Fruit fly (Drosophila melanogaster) whole organism, embryonic: ENCODE data around the gene apn.
A peak's percentile ranks its signal among the peaks of the same experiment; 100 is the strongest.

Source experiments
- Atf3 ChIP-seq: fragments of 200-800 bp; sonication (Bioruptor generic); optimal IDR thresholded peaks from 3 replicates; lab custom pipeline; 2016; ENCODE audit warnings: missing biosample characterization, missing genetic modification characterization
- B-H1 ChIP-seq: fragments of 200-800 bp; sonication (Bioruptor generic); IDR thresholded peaks from 3 replicates; pipeline ENCODE4 v1.3.6; 2022; ENCODE audit warnings: missing biosample characterization, missing genetic modification characterization
- Blimp-1 ChIP-seq: fragments of 200-800 bp; sonication (Bioruptor generic); optimal IDR thresholded peaks from 3 replicates; lab custom pipeline; 2018; ENCODE audit warnings: missing biosample characterization, missing genetic modification characterization, mild to moderate bottlenecking, moderate library complexity, missing genetic modification reagents
- CG10366 ChIP-seq: fragments of 200-800 bp; sonication (Bioruptor generic); IDR thresholded peaks from 2 replicates; pipeline ENCODE4 v1.3.6; 2022; ENCODE audit warnings: missing biosample characterization, missing genetic modification characterization
- CG10654 ChIP-seq: fragments of 200-800 bp; sonication (Bioruptor generic); optimal IDR thresholded peaks from 2 replicates; lab custom pipeline; 2016; ENCODE audit warnings: missing biosample characterization, missing genetic modification characterization
- CG11456 ChIP-seq: fragments of 200-800 bp; sonication (Bioruptor generic); IDR thresholded peaks from 3 replicates; pipeline ENCODE4 v1.3.6; 2022; ENCODE audit warnings: missing biosample characterization, missing genetic modification characterization
- CG18011 ChIP-seq: fragments of 200-800 bp; sonication (Bioruptor generic); optimal IDR thresholded peaks from 2 replicates; lab custom pipeline; 2017; ENCODE audit warnings: missing biosample characterization, missing genetic modification characterization, mild to moderate bottlenecking, moderate library complexity, missing genotype
- CG2875 ChIP-seq: fragments of 200-800 bp; sonication (Bioruptor generic); optimal IDR thresholded peaks from 2 replicates; lab custom pipeline; 2017; ENCODE audit warnings: missing biosample characterization, mild to moderate bottlenecking, missing genetic modification characterization, missing genetic modification reagents
- CG30403 ChIP-seq: fragments of 200-800 bp; sonication (Bioruptor generic); optimal IDR thresholded peaks from 3 replicates; lab custom pipeline; 2016; ENCODE audit warnings: missing biosample characterization, missing genetic modification characterization
- CG31388 ChIP-seq: fragments of 200-800 bp; sonication (Bioruptor generic); optimal IDR thresholded peaks from 2 replicates; lab custom pipeline; 2016; ENCODE audit warnings: missing biosample characterization, missing genetic modification characterization
- CG32532 ChIP-seq: fragments of 200-800 bp; sonication (Bioruptor generic); IDR thresholded peaks from 2 replicates; pipeline ENCODE4 v1.3.6; 2022; ENCODE audit warnings: missing biosample characterization, missing genetic modification characterization
- CG4424 ChIP-seq: fragments of 200-800 bp; sonication (Bioruptor generic); optimal IDR thresholded peaks from 3 replicates; lab custom pipeline; 2016; ENCODE audit warnings: missing biosample characterization, missing genetic modification characterization
- CG4707 ChIP-seq: fragments of 200-800 bp; sonication (Bioruptor generic); optimal IDR thresholded peaks from 2 replicates; lab custom pipeline; 2018; ENCODE audit warnings: missing biosample characterization, mild to moderate bottlenecking, missing genetic modification characterization, moderate library complexity
- CG6254 ChIP-seq: fragments of 200-800 bp; sonication (Bioruptor generic); optimal IDR thresholded peaks from 3 replicates; lab custom pipeline; 2017; ENCODE audit warnings: mild to moderate bottlenecking, missing biosample characterization, missing genetic modification reagents, missing genetic modification characterization
- CG8359 ChIP-seq: fragments of 200-800 bp; sonication (Bioruptor generic); optimal IDR thresholded peaks from 2 replicates; lab custom pipeline; 2017; ENCODE audit warnings: missing biosample characterization, mild to moderate bottlenecking, missing genetic modification characterization, borderline replicate concordance
- CG8388 ChIP-seq: fragments of 200-800 bp; sonication (Bioruptor generic); optimal IDR thresholded peaks from 2 replicates; lab custom pipeline; 2019; ENCODE audit warnings: missing biosample characterization, mild to moderate bottlenecking, missing genetic modification characterization, moderate library complexity
- CG8924 ChIP-seq: fragments of 200-800 bp; optimal IDR thresholded peaks from 3 replicates; lab custom pipeline; 2019; ENCODE audit warnings: missing biosample characterization, mild to moderate bottlenecking, missing genetic modification characterization, moderate library complexity
- CG9437 ChIP-seq: fragments of 200-800 bp; sonication (Bioruptor generic); optimal IDR thresholded peaks from 2 replicates; lab custom pipeline; 2018; ENCODE audit warnings: missing biosample characterization, mild to moderate bottlenecking, missing genetic modification characterization
- CHES-1-like ChIP-seq: fragments of 200-800 bp; sonication (Bioruptor generic); optimal IDR thresholded peaks from 2 replicates; lab custom pipeline; 2016; ENCODE audit warnings: missing biosample characterization, missing genetic modification characterization
- Dek ChIP-seq: fragments of 200-800 bp; sonication (Bioruptor generic); optimal IDR thresholded peaks from 3 replicates; lab custom pipeline; 2019; ENCODE audit warnings: missing biosample characterization, mild to moderate bottlenecking, missing genetic modification characterization, moderate library complexity
- Fer3 ChIP-seq: fragments of 200-800 bp; sonication (Bioruptor generic); optimal IDR thresholded peaks from 2 replicates; lab custom pipeline; 2018; ENCODE audit warnings: missing biosample characterization, mild to moderate bottlenecking, missing genetic modification characterization, moderate library complexity
- GATAe ChIP-seq: fragments of 200-800 bp; sonication (Bioruptor generic); conservative IDR thresholded peaks from 2 replicates; pipeline ENCODE4 v1.3.6; 2022; ENCODE audit warnings: missing biosample characterization, missing genetic modification characterization
- Hey ChIP-seq: fragments of 200-800 bp; sonication (Bioruptor generic); optimal IDR thresholded peaks from 3 replicates; lab custom pipeline; 2018; ENCODE audit warnings: missing biosample characterization, mild to moderate bottlenecking, missing genetic modification characterization
- HmgZ ChIP-seq: fragments of 200-800 bp; sonication (Bioruptor generic); optimal IDR thresholded peaks from 2 replicates; lab custom pipeline; 2018; ENCODE audit warnings: missing biosample characterization, mild to moderate bottlenecking, missing genetic modification characterization
- Hmr ChIP-seq: fragments of 200-800 bp; sonication (Bioruptor generic); optimal IDR thresholded peaks from 3 replicates; lab custom pipeline; 2017; ENCODE audit warnings: mild to moderate bottlenecking, missing biosample characterization, missing genetic modification reagents, missing genetic modification characterization
- NC2β ChIP-seq: fragments of 200-800 bp; sonication (Bioruptor generic); optimal IDR thresholded peaks from 2 replicates; lab custom pipeline; 2016; ENCODE audit warnings: missing biosample characterization, missing genetic modification characterization
- Ravus ChIP-seq: fragments of 200-800 bp; sonication (Bioruptor generic); IDR thresholded peaks from 2 replicates; pipeline ENCODE4 v1.3.6; 2022; ENCODE audit warnings: missing biosample characterization, missing genetic modification characterization
- Sin3A ChIP-seq: fragments of >200 bp; optimal IDR thresholded peaks from 2 replicates; lab custom pipeline; 2018
- Tbp ChIP-seq: fragments of >200 bp; optimal IDR thresholded peaks from 2 replicates; lab custom pipeline; 2018; ENCODE audit warnings: missing biosample characterization, missing genetic modification characterization
- Trl ChIP-seq, 3 experiments: fragments of >200 bp in 2 of 3; fragments of 200-800 bp in 1 of 3; sonication (Bioruptor generic) in 1 of 3; optimal IDR thresholded peaks; 2 replicates in 1 of 3; 3 replicates in 2 of 3; lab custom pipeline; 2016 to 2017; ENCODE audit warnings: missing biosample characterization in 1 of 3, missing genetic modification characterization in 1 of 3
- Usf ChIP-seq: fragments of 200-800 bp; sonication (Bioruptor generic); optimal IDR thresholded peaks from 2 replicates; lab custom pipeline; 2017; ENCODE audit warnings: missing genotype, missing biosample characterization, missing genetic modification characterization
- ab ChIP-seq: fragments of 200-800 bp; sonication (Bioruptor generic); optimal IDR thresholded peaks from 2 replicates; lab custom pipeline; 2016; ENCODE audit warnings: missing biosample characterization, missing genetic modification characterization
- amos ChIP-seq: fragments of 200-800 bp; sonication (Bioruptor generic); IDR thresholded peaks from 2 replicates; pipeline ENCODE4 v1.3.6; 2022; ENCODE audit warnings: missing biosample characterization, missing genetic modification characterization; ENCODE audit not compliant: partially characterized antibody
- az2 ChIP-seq: fragments of 200-800 bp; sonication (Bioruptor generic); optimal IDR thresholded peaks from 3 replicates; lab custom pipeline; 2016; ENCODE audit warnings: missing biosample characterization, missing genetic modification characterization
- chif ChIP-seq, 2 experiments: fragments of 200-800 bp; sonication (Bioruptor generic); optimal IDR thresholded peaks; 3 replicates each; lab custom pipeline; 2016; ENCODE audit warnings: missing biosample characterization in 2 of 2, missing genetic modification characterization in 2 of 2
- chm ChIP-seq: fragments of 200-800 bp; sonication (Bioruptor generic); IDR thresholded peaks from 2 replicates; pipeline ENCODE4 v1.3.6; 2022; ENCODE audit warnings: missing biosample characterization, missing genetic modification characterization
- crc ChIP-seq: fragments of 200-800 bp; sonication (Bioruptor generic); optimal IDR thresholded peaks from 2 replicates; lab custom pipeline; 2016; ENCODE audit warnings: missing biosample characterization, missing genetic modification characterization
- esg ChIP-seq: fragments of 200-800 bp; sonication (Bioruptor generic); conservative IDR thresholded peaks from 2 replicates; pipeline ENCODE4 v1.3.6; 2022; ENCODE audit warnings: missing biosample characterization, missing genetic modification characterization
- gce ChIP-seq: fragments of 200-800 bp; sonication (Bioruptor generic); IDR thresholded peaks from 3 replicates; pipeline ENCODE4 v1.3.6; 2022; ENCODE audit warnings: missing biosample characterization, missing genetic modification characterization
- gcm2 ChIP-seq: fragments of 200-800 bp; sonication (Bioruptor generic); optimal IDR thresholded peaks from 2 replicates; lab custom pipeline; 2016; ENCODE audit warnings: missing biosample characterization, missing genetic modification characterization
- gem ChIP-seq: fragments of 200-800 bp; sonication (Bioruptor generic); optimal IDR thresholded peaks from 2 replicates; lab custom pipeline; 2019; ENCODE audit warnings: missing biosample characterization, mild to moderate bottlenecking, missing genetic modification characterization, moderate library complexity
- gfzf ChIP-seq: fragments of 200-800 bp; sonication (Bioruptor generic); optimal IDR thresholded peaks from 2 replicates; lab custom pipeline; 2016; ENCODE audit warnings: missing biosample characterization, mild to moderate bottlenecking, missing genetic modification characterization, moderate library complexity
- grau ChIP-seq: fragments of 200-800 bp; optimal IDR thresholded peaks from 3 replicates; lab custom pipeline; 2019; ENCODE audit warnings: missing biosample characterization, mild to moderate bottlenecking, missing genetic modification characterization, moderate library complexity
- hkb ChIP-seq, 2 experiments: fragments of 200-800 bp in 1 of 2; fragments of >200 bp in 1 of 2; sonication (Bioruptor generic) in 1 of 2; IDR thresholded peaks in 1 of 2; optimal IDR thresholded peaks in 1 of 2; 2 replicates each; pipeline versions ENCODE4 v1.3.6 to Lab custom; 2017 to 2022; ENCODE audit warnings: missing biosample characterization in 1 of 2, missing genetic modification characterization in 1 of 2
- lilli ChIP-seq: fragments of 200-800 bp; sonication (Bioruptor generic); optimal IDR thresholded peaks from 3 replicates; lab custom pipeline; 2016; ENCODE audit warnings: missing biosample characterization, missing genetic modification characterization
- mirr ChIP-seq: fragments of 200-800 bp; sonication (Bioruptor generic); optimal IDR thresholded peaks from 3 replicates; lab custom pipeline; 2018; ENCODE audit warnings: missing biosample characterization, mild to moderate bottlenecking, missing genetic modification characterization
- nom ChIP-seq: fragments of 200-800 bp; sonication (Bioruptor generic); optimal IDR thresholded peaks from 2 replicates; lab custom pipeline; 2017; ENCODE audit warnings: missing biosample characterization, missing genetic modification characterization, mild to moderate bottlenecking, moderate library complexity, missing genetic modification reagents
- oc ChIP-seq: fragments of 200-800 bp; sonication (Bioruptor generic); optimal IDR thresholded peaks from 2 replicates; lab custom pipeline; 2018; ENCODE audit warnings: missing biosample characterization, mild to moderate bottlenecking, missing genetic modification characterization, moderate library complexity
- usp ChIP-seq: fragments of >200 bp; optimal IDR thresholded peaks from 2 replicates; lab custom pipeline; 2017; ENCODE audit warnings: missing biosample characterization, missing genetic modification characterization
- zf30C ChIP-seq: fragments of 200-800 bp; sonication (Bioruptor generic); optimal IDR thresholded peaks from 3 replicates; lab custom pipeline; 2018; ENCODE audit warnings: missing biosample characterization, mild to moderate bottlenecking, missing genetic modification characterization

The apn gene

DNA sequence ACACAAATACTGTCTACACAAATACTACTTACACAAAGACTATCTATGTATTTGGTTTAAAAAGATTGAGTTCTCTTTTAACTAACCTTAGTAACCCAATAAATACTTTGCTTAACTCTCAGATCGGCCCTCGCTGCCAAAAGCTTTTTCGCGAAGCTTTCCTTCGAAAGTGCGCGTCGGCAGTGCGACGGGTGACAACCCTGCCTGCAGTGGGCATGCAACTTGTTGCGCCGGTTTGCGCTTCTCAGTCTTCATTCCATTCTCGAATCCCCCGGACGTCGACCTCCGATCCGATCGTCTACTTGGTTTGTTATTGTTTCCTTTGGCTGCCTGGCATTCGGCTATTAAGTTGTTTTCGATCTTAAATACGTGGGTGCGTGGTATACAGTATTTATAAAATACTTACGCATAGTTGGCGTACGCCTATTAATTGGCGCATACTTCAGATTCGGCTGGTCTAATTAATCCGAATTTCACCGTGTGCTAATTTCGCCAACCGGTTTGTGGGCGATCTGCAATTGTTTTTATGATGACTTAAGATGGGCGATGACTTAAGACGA, 28.4 kb downstream of the apn start, which contains the start of gene CG11686 (continued):
- no peak for TF ChIP-seq CG4424 (GFP tag; lab: Kevin White, UChicago)
- no peak for TF ChIP-seq gce
- TF ChIP-seq Trl (optimal IDR thresholded peaks at IDR 0.05; lab: Kevin White, UChicago) = no peak
- TF ChIP-seq Trl (GFP tag; optimal IDR thresholded peaks at IDR 0.05; lab: Kevin White, UChicago) = no peak
- no peak for TF ChIP-seq ab (GFP tag; lab: Kevin White, UChicago)
- no peak for TF ChIP-seq CG8388
- TF ChIP-seq Atf3 (GFP tag; lab: Kevin White, UChicago) = no peak
- TF ChIP-seq amos (GFP tag; lab: Robert Waterston, UW) = peak; percentile 6; the same call in 1 of the 2 replicates
- TF ChIP-seq chif (GFP tag; optimal IDR thresholded peaks at IDR 0.05; lab: Kevin White, UChicago) = no peak
- no peak for TF ChIP-seq Hey
- TF ChIP-seq usp (GFP tag; lab: Kevin White, UChicago) = no peak
- no peak for TF ChIP-seq CG8924
- no peak for TF ChIP-seq gfzf (GFP tag; lab: Kevin White, UChicago)
- TF ChIP-seq NC2β (GFP tag; lab: Kevin White, UChicago) = no peak
- TF ChIP-seq lilli (GFP tag; lab: Kevin White, UChicago) = peak; percentile 6
- 0 out of 2 replicates have a peak, but pooled peaks have one; percentile 5 for TF ChIP-seq CG32532
- peak; percentile 2 for TF ChIP-seq CG4707 (GFP tag; lab: Kevin White, UChicago)
- TF ChIP-seq esg (GFP tag; lab: Robert Waterston, UW) = no peak
- TF ChIP-seq az2 = no peak
- TF ChIP-seq CG31388 (GFP tag; lab: Kevin White, UChicago) = no peak
- TF ChIP-seq Sin3A = no peak
- peak; percentile 6 for TF ChIP-seq gem
- TF ChIP-seq Fer3 = no peak
- peak; percentile 54 for TF ChIP-seq nom (GFP tag; lab: Kevin White, UChicago)
- no peak for TF ChIP-seq crc (GFP tag; lab: Kevin White, UChicago)
- TF ChIP-seq CG10366 (GFP tag; lab: Robert Waterston, UW) = 0 out of 2 replicates have a peak, but pooled peaks have one; percentile 7
- no peak for TF ChIP-seq mirr (GFP tag; lab: Kevin White, UChicago)
- no peak for TF ChIP-seq CG11456 (GFP tag; lab: Robert Waterston, UW)
- no peak for TF ChIP-seq Tbp (GFP tag; lab: Kevin White, UChicago)
- no peak for TF ChIP-seq Hmr (GFP tag; lab: Kevin White, UChicago)
- no peak for TF ChIP-seq Usf (GFP tag; lab: Kevin White, UChicago)
- peak; percentile 9 for TF ChIP-seq CG2875
- no peak for TF ChIP-seq CG30403
- peak; percentile 99 for TF ChIP-seq hkb (optimal IDR thresholded peaks at IDR 0.05; lab: Kevin White, UChicago)
- no peak; the same call in 1 of the 2 replicates for TF ChIP-seq hkb (GFP tag; IDR thresholded peaks at IDR 0.05; lab: Robert Waterston, UW)
- no peak for TF ChIP-seq CHES-1-like
- no peak for TF ChIP-seq CG9437 (GFP tag; lab: Kevin White, UChicago)
- TF ChIP-seq zf30C (GFP tag; lab: Kevin White, UChicago) = no peak
- peak; percentile 4 for TF ChIP-seq HmgZ (tag; lab: Kevin White, UChicago)
- TF ChIP-seq B-H1 (GFP tag; lab: Robert Waterston, UW) = no peak
- TF ChIP-seq Blimp-1 = no peak
- no peak for TF ChIP-seq GATAe (GFP tag; lab: Robert Waterston, UW)
- TF ChIP-seq CG8359 (GFP tag; lab: Kevin White, UChicago) = no peak
- no peak for TF ChIP-seq Dek
- TF ChIP-seq CG6254 (GFP tag; lab: Kevin White, UChicago) = no peak
- no peak for TF ChIP-seq Ravus (GFP tag; lab: Robert Waterston, UW)
- peak; percentile 48 for TF ChIP-seq oc (tag; lab: Kevin White, UChicago)
- peak; percentile 18 for TF ChIP-seq grau (tag; lab: Kevin White, UChicago)
- TF ChIP-seq CG10654 (GFP tag; lab: Kevin White, UChicago) = no peak
- TF ChIP-seq gcm2 (GFP tag; lab: Kevin White, UChicago) = no peak
- TF ChIP-seq CG18011 (GFP tag; lab: Kevin White, UChicago) = no peak
- no peak for TF ChIP-seq chm
